Fruit fly (Drosophila melanogaster) whole organism, embryonic: ENCODE data around the gene CG31827.

Experiments
- Bgb ChIP-seq: fragments of 200-800 bp; sonication (Bioruptor generic); IDR thresholded peaks from 2 replicates; pipeline ENCODE4 v1.3.6; 2022; ENCODE audit warnings: missing biosample characterization, missing genetic modification characterization; ENCODE audit not compliant: partially characterized antibody
- CG1024 ChIP-seq: fragments of 200-800 bp; sonication (Bioruptor generic); IDR thresholded peaks from 2 replicates; pipeline ENCODE4 v1.3.6; 2022; ENCODE audit warnings: missing biosample characterization, missing genetic modification characterization
- CG11247 ChIP-seq: fragments of 200-800 bp; sonication (Bioruptor generic); IDR thresholded peaks from 2 replicates; pipeline ENCODE4 v1.3.6; 2022; ENCODE audit warnings: missing biosample characterization, missing genetic modification characterization
- CG12155 ChIP-seq: fragments of 200-800 bp; sonication (Bioruptor generic); optimal IDR thresholded peaks from 3 replicates; lab custom pipeline; 2016; ENCODE audit warnings: missing biosample characterization, missing genetic modification characterization
- CG13287 ChIP-seq: fragments of 200-800 bp; sonication (Bioruptor generic); IDR thresholded peaks from 2 replicates; pipeline ENCODE4 v1.3.6; 2022; ENCODE audit warnings: missing biosample characterization, missing genetic modification characterization; ENCODE audit not compliant: partially characterized antibody
- CG15011 ChIP-seq: fragments of 200-800 bp; sonication (Bioruptor generic); optimal IDR thresholded peaks from 3 replicates; lab custom pipeline; 2018; ENCODE audit warnings: missing biosample characterization, mild to moderate bottlenecking, missing genetic modification characterization
- CG18599 ChIP-seq: fragments of 200-800 bp; sonication (Bioruptor generic); optimal IDR thresholded peaks from 3 replicates; lab custom pipeline; 2017; ENCODE audit warnings: missing biosample characterization, missing genetic modification characterization, mild to moderate bottlenecking, moderate library complexity, missing genetic modification reagents
- CG3163 ChIP-seq: fragments of 200-800 bp; sonication (Bioruptor generic); optimal IDR thresholded peaks from 3 replicates; lab custom pipeline; 2016; ENCODE audit warnings: missing biosample characterization, missing genetic modification characterization
- CG4282 ChIP-seq: fragments of 200-800 bp; sonication (Bioruptor generic); optimal IDR thresholded peaks from 2 replicates; lab custom pipeline; 2016; ENCODE audit warnings: missing biosample characterization, missing genetic modification characterization
- CG4360 ChIP-seq: fragments of 200-800 bp; sonication (Bioruptor generic); IDR thresholded peaks from 2 replicates; pipeline ENCODE4 v1.3.6; 2022; ENCODE audit warnings: missing biosample characterization, missing genetic modification characterization
- CG6791 ChIP-seq: fragments of 200-800 bp; sonication (Bioruptor generic); IDR thresholded peaks from 3 replicates; pipeline ENCODE4 v1.3.6; 2022; ENCODE audit warnings: missing biosample characterization, missing genetic modification characterization; ENCODE audit not compliant: partially characterized antibody
- D19A ChIP-seq: fragments of 200-800 bp; optimal IDR thresholded peaks from 3 replicates; lab custom pipeline; 2019; ENCODE audit warnings: missing biosample characterization, mild to moderate bottlenecking, missing genetic modification characterization, moderate library complexity
- Deaf1 ChIP-seq: fragments of 200-800 bp; optimal IDR thresholded peaks from 3 replicates; lab custom pipeline; 2019; ENCODE audit warnings: missing biosample characterization, mild to moderate bottlenecking, missing genetic modification characterization, moderate library complexity
- Dp ChIP-seq: fragments of 200-800 bp; sonication (Bioruptor generic); optimal IDR thresholded peaks from 2 replicates; lab custom pipeline; 2018; ENCODE audit warnings: missing biosample characterization, mild to moderate bottlenecking, missing genetic modification characterization, moderate library complexity
- Elba2 ChIP-seq: fragments of 200-800 bp; sonication (Bioruptor generic); optimal IDR thresholded peaks from 3 replicates; lab custom pipeline; 2016; ENCODE audit warnings: missing biosample characterization, missing genetic modification characterization
- HLH54F ChIP-seq: fragments of 200-800 bp; sonication (Bioruptor generic); optimal IDR thresholded peaks from 3 replicates; lab custom pipeline; 2016; ENCODE audit warnings: missing biosample characterization, missing genetic modification characterization
- Nf-YB ChIP-seq: fragments of 200-800 bp; sonication (Bioruptor generic); optimal IDR thresholded peaks from 3 replicates; lab custom pipeline; 2019; ENCODE audit warnings: missing biosample characterization, mild to moderate bottlenecking, missing genetic modification characterization, moderate library complexity
- Taf1 ChIP-seq: fragments of 200-800 bp; sonication (Bioruptor generic); IDR thresholded peaks from 2 replicates; pipeline ENCODE4 v1.3.6; 2022; ENCODE audit warnings: missing biosample characterization, missing genetic modification characterization
- Trl ChIP-seq, 3 experiments: fragments of >200 bp in 2 of 3; fragments of 200-800 bp in 1 of 3; sonication (Bioruptor generic) in 1 of 3; optimal IDR thresholded peaks; 2 replicates in 1 of 3; 3 replicates in 2 of 3; lab custom pipeline; 2016 to 2017; ENCODE audit warnings: missing biosample characterization in 1 of 3, missing genetic modification characterization in 1 of 3
- bbx ChIP-seq: fragments of 200-800 bp; sonication (Bioruptor generic); IDR thresholded peaks from 2 replicates; pipeline ENCODE4 v1.3.6; 2022; ENCODE audit warnings: missing biosample characterization, missing genetic modification characterization; ENCODE audit not compliant: partially characterized antibody
- bigmax ChIP-seq: fragments of 200-800 bp; sonication (Bioruptor generic); optimal IDR thresholded peaks from 2 replicates; lab custom pipeline; 2018; ENCODE audit warnings: missing biosample characterization, mild to moderate bottlenecking, missing genetic modification characterization
- cg ChIP-seq: fragments of 200-800 bp; sonication (Bioruptor generic); optimal IDR thresholded peaks from 3 replicates; lab custom pipeline; 2019; ENCODE audit warnings: missing biosample characterization, mild to moderate bottlenecking, missing genetic modification characterization, moderate library complexity
- chn ChIP-seq: fragments of 200-800 bp; sonication (Bioruptor generic); optimal IDR thresholded peaks from 2 replicates; lab custom pipeline; 2016; ENCODE audit warnings: missing biosample characterization, missing genetic modification characterization
- corto ChIP-seq: fragments of 200-800 bp; sonication (Bioruptor generic); optimal IDR thresholded peaks from 2 replicates; lab custom pipeline; 2016; ENCODE audit warnings: missing biosample characterization, mild to moderate bottlenecking, missing genetic modification characterization, moderate library complexity
- crc ChIP-seq: fragments of 200-800 bp; sonication (Bioruptor generic); optimal IDR thresholded peaks from 2 replicates; lab custom pipeline; 2016; ENCODE audit warnings: missing biosample characterization, missing genetic modification characterization
- crol ChIP-seq: fragments of 200-800 bp; sonication (Bioruptor generic); IDR thresholded peaks from 2 replicates; pipeline ENCODE4 v1.3.6; 2022; ENCODE audit warnings: missing biosample characterization, missing genetic modification characterization
- grau ChIP-seq: fragments of 200-800 bp; optimal IDR thresholded peaks from 3 replicates; lab custom pipeline; 2019; ENCODE audit warnings: missing biosample characterization, mild to moderate bottlenecking, missing genetic modification characterization, moderate library complexity
- gsb-n ChIP-seq: fragments of 200-800 bp; sonication (Bioruptor generic); optimal IDR thresholded peaks from 3 replicates; lab custom pipeline; 2018; ENCODE audit warnings: missing biosample characterization, mild to moderate bottlenecking, missing genetic modification characterization
- ham ChIP-seq: fragments of 200-800 bp; sonication (Bioruptor generic); IDR thresholded peaks from 2 replicates; pipeline ENCODE4 v1.3.6; 2022; ENCODE audit warnings: missing biosample characterization, missing genetic modification characterization
- hbn ChIP-seq: fragments of 200-800 bp; sonication (Bioruptor generic); IDR thresholded peaks from 2 replicates; pipeline ENCODE4 v1.3.6; 2022; ENCODE audit warnings: missing biosample characterization, missing genetic modification characterization; ENCODE audit not compliant: partially characterized antibody
- insv ChIP-seq, 2 experiments: fragments of 200-800 bp; sonication (Bioruptor generic); optimal IDR thresholded peaks; 3 replicates each; lab custom pipeline; 2016 to 2018; ENCODE audit warnings: missing biosample characterization in 2 of 2, missing genetic modification characterization in 2 of 2
- jing ChIP-seq: fragments of 200-800 bp; sonication (Bioruptor generic); optimal IDR thresholded peaks from 2 replicates; lab custom pipeline; 2018; ENCODE audit warnings: missing biosample characterization, mild to moderate bottlenecking, missing genetic modification characterization
- kah ChIP-seq: fragments of 200-800 bp; sonication (Bioruptor generic); optimal IDR thresholded peaks from 2 replicates; lab custom pipeline; 2018; ENCODE audit warnings: missing biosample characterization, mild to moderate bottlenecking, missing genetic modification characterization
- kni ChIP-seq: fragments of 200-800 bp; sonication (Bioruptor generic); optimal IDR thresholded peaks from 3 replicates; lab custom pipeline; 2017; ENCODE audit warnings: mild to moderate bottlenecking, missing biosample characterization, missing genetic modification reagents, missing genetic modification characterization
- lbe ChIP-seq: fragments of 200-800 bp; sonication (Bioruptor generic); optimal IDR thresholded peaks from 2 replicates; lab custom pipeline; 2016; ENCODE audit warnings: missing biosample characterization, mild to moderate bottlenecking, missing genetic modification characterization
- mld ChIP-seq: fragments of 200-800 bp; sonication (Bioruptor generic); IDR thresholded peaks from 3 replicates; pipeline ENCODE4 v1.3.6; 2022; ENCODE audit warnings: missing biosample characterization, missing genetic modification characterization; ENCODE audit not compliant: partially characterized antibody
- pros ChIP-seq: fragments of 200-800 bp; sonication (Bioruptor generic); optimal IDR thresholded peaks from 3 replicates; lab custom pipeline; 2019; ENCODE audit warnings: missing biosample characterization, mild to moderate bottlenecking, missing genetic modification characterization, moderate library complexity
- psq ChIP-seq: fragments of 200-800 bp; sonication (Bioruptor generic); optimal IDR thresholded peaks from 2 replicates; lab custom pipeline; 2017; ENCODE audit warnings: missing biosample characterization, missing genetic modification characterization
- sd ChIP-seq: fragments of 200-800 bp; sonication (Bioruptor generic); optimal IDR thresholded peaks from 3 replicates; lab custom pipeline; 2018; ENCODE audit warnings: missing biosample characterization, mild to moderate bottlenecking, missing genetic modification characterization, moderate library complexity
- so ChIP-seq: fragments of 200-800 bp; sonication (Bioruptor generic); IDR thresholded peaks from 3 replicates; pipeline ENCODE4 v1.3.6; 2022; ENCODE audit warnings: missing biosample characterization, missing genetic modification characterization
- yki ChIP-seq: fragments of >200 bp; optimal IDR thresholded peaks from 3 replicates; lab custom pipeline; 2018
- zen ChIP-seq: fragments of 200-800 bp; sonication (Bioruptor generic); optimal IDR thresholded peaks from 3 replicates; lab custom pipeline; 2018; ENCODE audit warnings: missing biosample characterization, mild to moderate bottlenecking, missing genetic modification characterization, moderate library complexity

Gene CG31827

DNA sequence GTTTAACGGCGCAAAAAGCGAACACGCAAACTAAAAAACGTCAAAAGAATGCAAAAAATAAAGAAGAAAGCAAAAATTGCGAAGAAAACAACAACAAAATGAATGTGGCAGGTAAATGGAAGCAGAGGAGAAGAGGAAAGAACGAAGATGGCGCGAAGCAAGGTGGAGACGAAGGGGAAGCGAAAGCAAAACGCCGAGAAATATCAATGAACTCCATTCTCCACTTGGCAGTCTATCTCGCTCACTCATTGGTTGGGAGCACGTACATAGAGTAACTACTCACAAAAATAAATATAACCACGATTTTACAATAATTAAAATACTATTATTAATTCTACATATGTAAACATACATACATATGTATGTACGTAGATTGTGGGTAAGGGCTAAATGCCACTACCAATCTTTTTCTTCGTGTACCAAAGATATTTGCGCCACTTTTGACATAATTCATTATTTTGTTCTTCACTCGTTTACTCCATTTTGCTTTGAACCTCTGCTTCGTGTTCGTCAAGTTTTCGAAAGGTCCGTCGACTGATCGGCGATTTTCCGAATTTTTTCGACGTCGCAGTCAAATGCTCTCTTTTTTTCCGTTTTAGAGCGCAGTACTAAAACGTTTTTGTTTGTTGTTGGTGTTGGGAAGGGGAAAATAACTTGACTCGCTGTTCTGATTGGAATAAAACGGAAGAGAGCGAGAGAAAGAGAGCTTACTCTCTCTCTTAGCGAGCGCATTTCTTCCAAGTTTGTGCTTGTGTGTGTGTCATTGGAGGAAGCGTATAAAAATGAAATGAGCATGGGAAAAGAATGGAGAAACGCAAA lies 40.3 kb downstream of the CG31827 start:
- TF ChIP-seq CG4282 (GFP tag; lab: Kevin White, UChicago), result no peak
- TF ChIP-seq hbn (GFP tag; lab: Robert Waterston, UW), result 0 out of 2 replicates have a peak, but pooled peaks have one; percentile 23
- TF ChIP-seq sd (tag; lab: Kevin White, UChicago), result peak; percentile 37
- peak; percentile 9 for TF ChIP-seq gsb-n (tag; lab: Kevin White, UChicago)
- TF ChIP-seq crol (GFP tag; lab: Robert Waterston, UW), result peak; percentile 49
- peak; percentile 51 for TF ChIP-seq Nf-YB (GFP tag; lab: Kevin White, UChicago)
- TF ChIP-seq lbe (GFP tag; lab: Kevin White, UChicago), result peak; percentile 44
- TF ChIP-seq so, result no peak
- TF ChIP-seq CG3163 (GFP tag; lab: Kevin White, UChicago), result peak; percentile 94
- TF ChIP-seq CG4360, result peak; percentile 73
- peak; percentile 1 for TF ChIP-seq Dp (GFP tag; lab: Kevin White, UChicago)
- no peak for TF ChIP-seq HLH54F (GFP tag; lab: Kevin White, UChicago)
- TF ChIP-seq pros (GFP tag; lab: Kevin White, UChicago), result peak; percentile 38
- no peak for TF ChIP-seq Taf1 (GFP tag; lab: Robert Waterston, UW)
- peak; percentile 34 for TF ChIP-seq kah (GFP tag; lab: Kevin White, UChicago)
- peak; percentile 19; the same call in 1 of the 3 replicates for TF ChIP-seq CG6791
- peak; percentile 48 for TF ChIP-seq CG12155 (GFP tag; lab: Kevin White, UChicago)
- TF ChIP-seq Deaf1 (tag; lab: Kevin White, UChicago), result peak; percentile 78
- peak; percentile 65 for TF ChIP-seq kni
- no peak for TF ChIP-seq mld (GFP tag; lab: Robert Waterston, UW)
- peak; percentile 71 for TF ChIP-seq psq (GFP tag; lab: Kevin White, UChicago)
- peak; percentile 66 for TF ChIP-seq cg (GFP tag; lab: Kevin White, UChicago)
- TF ChIP-seq yki, result peak; percentile 20
- TF ChIP-seq zen (tag; lab: Kevin White, UChicago), result no peak
- TF ChIP-seq corto (GFP tag; lab: Kevin White, UChicago), result peak; percentile 39
- TF ChIP-seq Trl (optimal IDR thresholded peaks at IDR 0.05; lab: Kevin White, UChicago), result peak; percentile 82 to 91
- TF ChIP-seq Trl (GFP tag; optimal IDR thresholded peaks at IDR 0.05; lab: Kevin White, UChicago), result no peak
- 0 out of 2 replicates have a peak, but pooled peaks have one; percentile 13 for TF ChIP-seq Bgb (GFP tag; lab: Robert Waterston, UW)
- TF ChIP-seq CG13287 (GFP tag; lab: Robert Waterston, UW), result peak; percentile 9; the same call in 1 of the 2 replicates
- peak; percentile 90 for TF ChIP-seq D19A (tag; lab: Kevin White, UChicago)
- TF ChIP-seq jing (GFP tag; lab: Kevin White, UChicago), result no peak
- no peak for TF ChIP-seq CG18599 (GFP tag; lab: Kevin White, UChicago)
- 0 out of 2 replicates have a peak, but pooled peaks have one; percentile 13 for TF ChIP-seq bbx

- TF ChIP-seq bigmax (GFP tag; lab: Kevin White, UChicago) (no peak), zen (tag; lab: Kevin White, UChicago) (peak; percentile 12), grau (tag; lab: Kevin White, UChicago) (no peak), chn (GFP tag; lab: Kevin White, UChicago) (no peak), hbn (GFP tag; lab: Robert Waterston, UW) (0 out of 2 replicates have a peak, but pooled peaks have one; percentile 7), CG15011 (GFP tag; lab: Kevin White, UChicago) (no peak), Elba2 (GFP tag; lab: Kevin White, UChicago) (peak; percentile 96), ham (no peak), CG11247 (GFP tag; lab: Robert Waterston, UW) (no peak), crc (GFP tag; lab: Kevin White, UChicago) (no peak), CG1024 (GFP tag; lab: Robert Waterston, UW) (no peak), insv (GFP tag; optimal IDR thresholded peaks at IDR 0.05; lab: Kevin White, UChicago) (peak; percentile 77 to 98)
Observed at dm6 chr2L:15745989-15746388, 41.0 kb downstream of the CG31827 start.
